Fruit fly (Drosophila melanogaster) whole organism, wandering third instar larva: ENCODE measurements around the gene Lgr4.

Source experiments
- GATAd ChIP-seq: sonication (Bioruptor generic); optimal IDR thresholded peaks from 2 replicates; lab custom pipeline; 2016; ENCODE audit warnings: missing biosample characterization, missing genetic modification characterization
- Hr83 ChIP-seq: fragments of 200-300 bp; sonication (Bioruptor generic); optimal IDR thresholded peaks from 2 replicates; lab custom pipeline; 2016; ENCODE audit warnings: missing biosample characterization, mild to moderate bottlenecking, missing genetic modification characterization, moderate library complexity; ENCODE audit not compliant: poor library complexity, severe bottlenecking
- Mio ChIP-seq: sonication (Bioruptor generic); optimal IDR thresholded peaks from 2 replicates; lab custom pipeline; 2016; ENCODE audit warnings: missing biosample characterization, missing genetic modification characterization
- Myc ChIP-seq: fragments of >200 bp; optimal IDR thresholded peaks from 2 replicates; lab custom pipeline; 2017
- OdsH ChIP-seq: fragments of 200-800 bp; sonication (Bioruptor generic); optimal IDR thresholded peaks from 2 replicates; lab custom pipeline; 2016; ENCODE audit warnings: missing biosample characterization, mild to moderate bottlenecking, missing genetic modification characterization
- fru ChIP-seq: fragments of 200-800 bp; sonication (Bioruptor generic); optimal IDR thresholded peaks from 3 replicates; lab custom pipeline; 2016; ENCODE audit warnings: missing biosample characterization, mild to moderate bottlenecking, missing genetic modification characterization
- psq ChIP-seq: fragments of 200-800 bp; sonication (Bioruptor generic); optimal IDR thresholded peaks from 3 replicates; lab custom pipeline; 2017; ENCODE audit warnings: missing biosample characterization, mild to moderate bottlenecking, missing genetic modification characterization, moderate library complexity
- sv ChIP-seq: fragments of 200-800 bp; sonication (Bioruptor generic); optimal IDR thresholded peaks from 3 replicates; lab custom pipeline; 2016; ENCODE audit warnings: missing biosample characterization, missing genetic modification characterization
- tai ChIP-seq: sonication (Bioruptor generic); optimal IDR thresholded peaks from 2 replicates; lab custom pipeline; 2016; ENCODE audit warnings: missing biosample characterization, missing genetic modification characterization

DNA sequence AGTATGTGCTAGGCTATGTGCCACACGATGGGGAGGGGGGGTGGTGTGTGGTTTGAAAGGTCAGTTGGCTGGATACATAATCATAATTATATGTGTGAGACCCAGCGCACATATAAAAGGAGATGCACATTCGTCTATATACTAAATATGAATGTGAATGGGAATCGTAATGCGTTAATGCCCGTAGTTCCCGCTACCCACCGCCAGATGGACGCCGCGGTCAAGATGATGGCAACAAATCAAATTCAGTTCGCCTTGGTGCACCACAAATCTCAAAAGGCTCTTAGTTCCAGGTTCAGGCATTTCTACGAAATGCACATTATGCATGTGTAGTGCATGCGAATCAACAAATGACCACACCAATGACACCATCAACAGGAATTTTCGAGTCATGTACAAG is 15.8 kb upstream of the Lgr4 start:
- TF ChIP-seq Mio (GFP tag; lab: Kevin White, UChicago) (no peak), OdsH (GFP tag; lab: Kevin White, UChicago) (no peak), Myc (lab: Kevin White, UChicago) (no peak), psq (GFP tag; lab: Kevin White, UChicago) (no peak), tai (GFP tag; lab: Kevin White, UChicago) (no peak), fru (no peak), GATAd (GFP tag; lab: Kevin White, UChicago) (no peak), Hr83 (GFP tag; lab: Kevin White, UChicago) (no peak), sv (no peak)
